Fruit fly (Drosophila melanogaster): ENCODE measurements around the gene CG14374.

Gene CG14374

DNA sequence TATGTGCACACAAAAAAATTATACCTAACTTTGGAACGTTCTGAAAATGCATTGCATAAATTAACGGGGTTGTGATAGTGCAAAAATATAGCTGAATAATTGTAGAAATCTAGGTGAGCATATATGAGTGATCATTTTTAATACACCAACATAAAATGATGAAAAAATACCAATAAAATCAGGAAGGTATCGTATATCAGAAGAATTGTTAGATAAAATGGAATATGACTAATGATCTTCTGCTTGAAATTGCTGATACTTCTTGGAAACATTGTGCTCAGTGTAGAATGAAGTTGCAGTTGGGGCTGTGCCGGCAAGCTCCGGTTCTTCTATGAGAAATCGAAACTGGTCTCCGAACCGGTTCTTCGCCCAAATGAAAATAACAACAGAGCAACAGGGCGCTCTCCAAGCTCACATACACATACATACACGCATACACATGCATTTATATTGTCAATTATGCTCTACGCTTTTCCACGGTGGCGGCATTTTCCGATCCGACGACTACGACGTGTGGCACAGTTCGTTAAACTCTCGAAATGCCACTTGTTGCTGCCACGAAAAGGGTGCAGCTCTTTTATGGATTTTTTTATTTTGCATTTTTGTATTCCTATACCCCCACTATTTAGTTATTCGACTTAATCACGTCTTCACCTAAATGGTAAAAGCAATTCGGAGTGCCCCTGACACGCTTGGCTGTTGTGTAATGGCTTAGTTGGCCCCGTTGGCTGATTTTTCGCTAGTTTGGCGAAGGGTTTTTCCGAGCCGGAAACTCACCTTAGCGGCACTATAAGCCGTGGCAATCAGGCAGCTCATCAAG, 4.2 kb upstream of the CG14374 start (continued):
- TF ChIP-seq Xrp1 (GFP tag; IDR thresholded peaks at IDR 0.05) = peak; percentile 88
- no peak for TF ChIP-seq br (optimal IDR thresholded peaks at IDR 0.05)
- TF ChIP-seq Med (GFP tag) = peak; percentile 98
- TF ChIP-seq Trl (optimal IDR thresholded peaks at IDR 0.05) = peak; percentile 25 to 26
- peak; percentile 88 for TF ChIP-seq Trl (GFP tag; optimal IDR thresholded peaks at IDR 0.05)
- TF ChIP-seq Dp (GFP tag; optimal IDR thresholded peaks at IDR 0.05) = no peak
- TF ChIP-seq dm (GFP tag; optimal IDR thresholded peaks at IDR 0.05) = peak; percentile 71
- TF ChIP-seq CG7839 (tag; optimal IDR thresholded peaks at IDR 0.05) = peak; percentile 95
- TF ChIP-seq CG12155 (GFP tag; optimal IDR thresholded peaks at IDR 0.05) = peak; percentile 85
- peak; percentile 90 for TF ChIP-seq CG31441 (GFP tag; IDR thresholded peaks at IDR 0.05)
- TF ChIP-seq klu (GFP tag; IDR thresholded peaks at IDR 0.05) = peak; percentile 81
- peak; percentile 84 for TF ChIP-seq caup (GFP tag; optimal IDR thresholded peaks at IDR 0.05; ENCODE audit: severe bottlenecking)
- TF ChIP-seq sisA (GFP tag; IDR thresholded peaks at IDR 0.05) = peak; percentile 81
- peak; percentile 6 for TF ChIP-seq stwl (tag; optimal IDR thresholded peaks at IDR 0.05)
- peak; percentile 90 for TF ChIP-seq CG13775 (GFP tag; optimal IDR thresholded peaks at IDR 0.05)
- TF ChIP-seq CG11695 (GFP tag; IDR thresholded peaks at IDR 0.05) = peak; percentile 91
- peak; percentile 74 for TF ChIP-seq Awh (GFP tag; IDR thresholded peaks at IDR 0.05)
- peak; percentile 70 for TF ChIP-seq CG12299 (tag; optimal IDR thresholded peaks at IDR 0.05)
- peak; percentile 84 for TF ChIP-seq CG13296 (GFP tag; optimal IDR thresholded peaks at IDR 0.05)
- peak; percentile 54 for TF ChIP-seq tup (GFP tag; optimal IDR thresholded peaks at IDR 0.05)
- no peak for TF ChIP-seq CG7745 (tag; optimal IDR thresholded peaks at IDR 0.05)
- peak; percentile 79 for TF ChIP-seq Bdp1 (GFP tag; optimal IDR thresholded peaks at IDR 0.05)
- peak; percentile 90 for TF ChIP-seq Xbp1 (GFP tag; optimal IDR thresholded peaks at IDR 0.05)
- TF ChIP-seq unc-4 (GFP tag; IDR thresholded peaks at IDR 0.05; ENCODE audit: partially characterized antibody) = no peak
- peak; percentile 29 for TF ChIP-seq Sry-δ (GFP tag; optimal IDR thresholded peaks at IDR 0.05)
- no peak; the same call in 1 of the 2 replicates for TF ChIP-seq sna (GFP tag; IDR thresholded peaks at IDR 0.05; ENCODE audit: partially characterized antibody)
- TF ChIP-seq D19B (GFP tag; optimal IDR thresholded peaks at IDR 0.05) = peak; percentile 71
- TF ChIP-seq CG3281 (GFP tag; optimal IDR thresholded peaks at IDR 0.05) = peak; percentile 84
- TF ChIP-seq Sox102F (GFP tag; optimal IDR thresholded peaks at IDR 0.05) = peak; percentile 92
- peak; percentile 71 for TF ChIP-seq CG18476 (GFP tag; optimal IDR thresholded peaks at IDR 0.05)
- TF ChIP-seq Oaz (GFP tag; IDR thresholded peaks at IDR 0.05) = peak; percentile 60; the same call in 1 of the 2 replicates
- no peak; the same call in 1 of the 2 replicates for TF ChIP-seq Bgb (GFP tag; IDR thresholded peaks at IDR 0.05; ENCODE audit: partially characterized antibody)
- no peak for TF ChIP-seq usp (GFP tag; optimal IDR thresholded peaks at IDR 0.05)
- TF ChIP-seq E2f2 (GFP tag; IDR thresholded peaks at IDR 0.05) = peak; percentile 68
- TF ChIP-seq CG33213 (GFP tag; optimal IDR thresholded peaks at IDR 0.05) = peak; percentile 65
- peak; percentile 61; the same call in 3 of the 4 replicates for TF ChIP-seq Gug (GFP tag; IDR thresholded peaks at IDR 0.05)
- peak; percentile 79 for TF ChIP-seq H2.0 (GFP tag; IDR thresholded peaks at IDR 0.05)
- peak; percentile 75 for TF ChIP-seq CG12071 (GFP tag; optimal IDR thresholded peaks at IDR 0.05)
- TF ChIP-seq nerfin-2 (GFP tag; IDR thresholded peaks at IDR 0.05; ENCODE audit: partially characterized antibody) = no peak
- peak; percentile 92 for TF ChIP-seq Ssrp (tag; optimal IDR thresholded peaks at IDR 0.05)
- TF ChIP-seq cwo (GFP tag; optimal IDR thresholded peaks at IDR 0.05) = peak; percentile 72
- TF ChIP-seq Rfx (GFP tag; IDR thresholded peaks at IDR 0.05) = peak; percentile 86
- TF ChIP-seq Nf-YA (GFP tag; IDR thresholded peaks at IDR 0.05) = 0 out of 2 replicates have a peak, but pooled peaks have one; percentile 14
- TF ChIP-seq Kr (GFP tag; optimal IDR thresholded peaks at IDR 0.05) = no peak
- no peak for TF ChIP-seq Doc3 (GFP tag; IDR thresholded peaks at IDR 0.05; ENCODE audit: partially characterized antibody)
- TF ChIP-seq CG1529 (GFP tag; optimal IDR thresholded peaks at IDR 0.05) = peak; percentile 89
- TF ChIP-seq ci (GFP tag; IDR thresholded peaks at IDR 0.05) = peak; percentile 87
- peak in 1 of 2 experiments; percentile 73 for TF ChIP-seq Hr78 (GFP tag; optimal IDR thresholded peaks at IDR 0.05)
- TF ChIP-seq en (GFP tag; optimal IDR thresholded peaks at IDR 0.05) = peak; percentile 86

Measured in whole organism, embryonic.